Fruit fly (Drosophila melanogaster): ENCODE measurements around the gene CG5478.

DNA sequence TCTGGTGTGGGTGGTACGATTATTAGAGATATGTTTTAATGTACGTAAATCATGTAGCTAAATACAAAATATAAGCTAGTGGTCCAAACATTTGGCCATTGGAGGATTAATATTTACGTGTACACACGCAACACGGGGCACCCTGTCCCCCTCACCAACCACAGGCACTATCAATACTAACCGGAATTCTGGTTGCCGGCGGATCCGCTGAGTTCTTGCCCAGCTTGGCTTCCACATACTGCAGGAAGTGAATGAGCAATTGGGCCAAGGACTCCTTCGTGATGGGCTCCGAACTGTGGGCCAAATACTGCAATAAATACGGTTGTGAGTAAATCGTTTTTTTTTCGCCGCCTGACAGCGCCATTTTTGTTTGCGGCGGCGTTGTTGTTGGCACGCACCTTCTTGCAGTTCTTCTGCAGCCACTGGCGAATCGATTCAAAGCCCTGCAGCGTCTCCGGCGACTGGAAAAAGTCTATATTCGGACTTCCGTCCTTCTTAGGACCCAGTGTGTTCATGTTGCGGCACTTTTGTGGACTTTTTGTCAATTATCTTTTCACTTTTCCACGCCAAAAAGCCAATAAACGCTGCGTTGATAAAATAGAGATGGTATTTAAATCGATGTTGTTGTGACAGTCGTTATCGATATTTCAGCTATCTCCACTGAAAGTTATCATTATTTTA lies 38.9 kb upstream of the CG5478 start, which contains the start of gene mor:
- TF ChIP-seq CG7101 (tag; optimal IDR thresholded peaks at IDR 0.05) (no peak), Hr96 (GFP tag; optimal IDR thresholded peaks at IDR 0.05) (no peak), CG33017 (tag; optimal IDR thresholded peaks at IDR 0.05) (no peak), kay (GFP tag; ENCODE audit: borderline replicate concordance) (no peak), cic (GFP tag; optimal IDR thresholded peaks at IDR 0.05) (no peak), CG14711 (tag; optimal IDR thresholded peaks at IDR 0.05) (no peak), CG1620 (GFP tag; optimal IDR thresholded peaks at IDR 0.05) (no peak)
